Fruit fly (Drosophila melanogaster) whole organism, embryonic: ENCODE data around the gene CG14853.
A peak's percentile ranks its signal among the peaks of the same experiment; 100 is the strongest.

ENCODE experiments used
- Bdp1 ChIP-seq: fragments of 200-800 bp; sonication (Bioruptor generic); optimal IDR thresholded peaks from 3 replicates; lab custom pipeline; 2016; ENCODE audit warnings: missing biosample characterization, missing genetic modification characterization
- Bgb ChIP-seq: fragments of 200-800 bp; sonication (Bioruptor generic); IDR thresholded peaks from 2 replicates; pipeline ENCODE4 v1.3.6; 2022; ENCODE audit warnings: missing biosample characterization, missing genetic modification characterization; ENCODE audit not compliant: partially characterized antibody
- CG10321 ChIP-seq: fragments of 200-800 bp; sonication (Bioruptor generic); IDR thresholded peaks from 2 replicates; pipeline ENCODE4 v1.3.6; 2022; ENCODE audit warnings: missing biosample characterization, missing genetic modification characterization
- CG10366 ChIP-seq: fragments of 200-800 bp; sonication (Bioruptor generic); IDR thresholded peaks from 2 replicates; pipeline ENCODE4 v1.3.6; 2022; ENCODE audit warnings: missing biosample characterization, missing genetic modification characterization
- CG10654 ChIP-seq: fragments of 200-800 bp; sonication (Bioruptor generic); optimal IDR thresholded peaks from 2 replicates; lab custom pipeline; 2016; ENCODE audit warnings: missing biosample characterization, missing genetic modification characterization
- CG13123 ChIP-seq: fragments of 200-800 bp; sonication (Bioruptor generic); optimal IDR thresholded peaks from 2 replicates; lab custom pipeline; 2016; ENCODE audit warnings: missing biosample characterization, missing genetic modification characterization
- CG14014 ChIP-seq: fragments of 200-800 bp; sonication (Bioruptor generic); IDR thresholded peaks from 2 replicates; pipeline ENCODE4 v1.3.6; 2022; ENCODE audit warnings: missing biosample characterization, missing genetic modification characterization
- CG15514 ChIP-seq: fragments of 200-800 bp; sonication (Bioruptor generic); optimal IDR thresholded peaks from 3 replicates; lab custom pipeline; 2017; ENCODE audit warnings: missing biosample characterization, missing genetic modification characterization, mild to moderate bottlenecking, moderate library complexity, missing genetic modification reagents
- CG17568 ChIP-seq: fragments of 200-800 bp; sonication (Bioruptor generic); optimal IDR thresholded peaks from 2 replicates; lab custom pipeline; 2018; ENCODE audit warnings: missing biosample characterization, mild to moderate bottlenecking, missing genetic modification characterization, moderate library complexity
- CG17802 ChIP-seq: fragments of 200-800 bp; sonication (Bioruptor generic); optimal IDR thresholded peaks from 2 replicates; lab custom pipeline; 2018; ENCODE audit warnings: missing biosample characterization, mild to moderate bottlenecking, missing genetic modification characterization, moderate library complexity
- CG18599 ChIP-seq: fragments of 200-800 bp; sonication (Bioruptor generic); optimal IDR thresholded peaks from 3 replicates; lab custom pipeline; 2017; ENCODE audit warnings: missing biosample characterization, missing genetic modification characterization, mild to moderate bottlenecking, moderate library complexity, missing genetic modification reagents
- CG2120 ChIP-seq: fragments of 200-800 bp; sonication (Bioruptor generic); optimal IDR thresholded peaks from 3 replicates; lab custom pipeline; 2016; ENCODE audit warnings: missing biosample characterization, missing genetic modification characterization
- CG2712 ChIP-seq: fragments of 200-800 bp; optimal IDR thresholded peaks from 3 replicates; lab custom pipeline; 2019; ENCODE audit warnings: missing biosample characterization, mild to moderate bottlenecking, missing genetic modification characterization, moderate library complexity
- CG3995 ChIP-seq: fragments of 200-800 bp; sonication (Bioruptor generic); optimal IDR thresholded peaks from 3 replicates; lab custom pipeline; 2016; ENCODE audit warnings: missing biosample characterization, missing genetic modification characterization
- CG4282 ChIP-seq: fragments of 200-800 bp; sonication (Bioruptor generic); optimal IDR thresholded peaks from 2 replicates; lab custom pipeline; 2016; ENCODE audit warnings: missing biosample characterization, missing genetic modification characterization
- CG4328 ChIP-seq: fragments of 200-800 bp; sonication (Bioruptor generic); optimal IDR thresholded peaks from 3 replicates; lab custom pipeline; 2017; ENCODE audit warnings: missing biosample characterization, missing genetic modification reagents, missing genetic modification characterization
- CG7556 ChIP-seq: fragments of 200-800 bp; sonication (Bioruptor generic); optimal IDR thresholded peaks from 2 replicates; lab custom pipeline; 2017; ENCODE audit warnings: missing biosample characterization, mild to moderate bottlenecking, missing genetic modification characterization
- CG7745 ChIP-seq: fragments of 200-800 bp; sonication (Bioruptor generic); optimal IDR thresholded peaks from 2 replicates; lab custom pipeline; 2018; ENCODE audit warnings: missing biosample characterization, mild to moderate bottlenecking, missing genetic modification characterization, moderate library complexity
- CG7963 ChIP-seq: fragments of 200-800 bp; sonication (Bioruptor generic); IDR thresholded peaks from 3 replicates; pipeline ENCODE4 v1.3.6; 2022; ENCODE audit warnings: missing biosample characterization, missing genetic modification characterization; ENCODE audit not compliant: partially characterized antibody
- CG7987 ChIP-seq: fragments of 200-800 bp; sonication (Bioruptor generic); optimal IDR thresholded peaks from 2 replicates; lab custom pipeline; 2018; ENCODE audit warnings: missing biosample characterization, mild to moderate bottlenecking, missing genetic modification characterization, moderate library complexity
- CG8765 ChIP-seq: fragments of 200-800 bp; sonication (Bioruptor generic); IDR thresholded peaks from 2 replicates; pipeline ENCODE4 v1.3.6; 2022; ENCODE audit warnings: missing biosample characterization, missing genetic modification characterization
- CG8944 ChIP-seq: fragments of 200-800 bp; sonication (Bioruptor generic); optimal IDR thresholded peaks from 3 replicates; lab custom pipeline; 2016; ENCODE audit warnings: missing biosample characterization, missing genetic modification characterization
- CHES-1-like ChIP-seq: fragments of 200-800 bp; sonication (Bioruptor generic); optimal IDR thresholded peaks from 2 replicates; lab custom pipeline; 2016; ENCODE audit warnings: missing biosample characterization, missing genetic modification characterization
- Chrac-16 ChIP-seq: fragments of 200-800 bp; sonication (Bioruptor generic); optimal IDR thresholded peaks from 3 replicates; lab custom pipeline; 2016; ENCODE audit warnings: missing biosample characterization, missing genetic modification characterization
- D19A ChIP-seq: fragments of 200-800 bp; optimal IDR thresholded peaks from 3 replicates; lab custom pipeline; 2019; ENCODE audit warnings: missing biosample characterization, mild to moderate bottlenecking, missing genetic modification characterization, moderate library complexity
- D19B ChIP-seq: fragments of 200-800 bp; sonication (Bioruptor generic); optimal IDR thresholded peaks from 2 replicates; lab custom pipeline; 2017; ENCODE audit warnings: missing biosample characterization, mild to moderate bottlenecking, missing genetic modification characterization
- Dll ChIP-seq: fragments of 200-800 bp; sonication (Bioruptor generic); IDR thresholded peaks from 4 replicates; pipeline ENCODE4 v1.3.6; 2022; ENCODE audit warnings: missing biosample characterization, missing genetic modification characterization; ENCODE audit not compliant: partially characterized antibody
- Fer3 ChIP-seq: fragments of 200-800 bp; sonication (Bioruptor generic); optimal IDR thresholded peaks from 2 replicates; lab custom pipeline; 2018; ENCODE audit warnings: missing biosample characterization, mild to moderate bottlenecking, missing genetic modification characterization, moderate library complexity
- Gsc ChIP-seq: fragments of 200-800 bp; sonication (Bioruptor generic); IDR thresholded peaks from 2 replicates; pipeline ENCODE4 v1.3.6; 2022; ENCODE audit warnings: missing biosample characterization, missing genetic modification characterization
- Hr39 ChIP-seq: fragments of >200 bp; optimal IDR thresholded peaks from 2 replicates; lab custom pipeline; 2017
- Hsf ChIP-seq: fragments of 200-800 bp; sonication (Bioruptor generic); optimal IDR thresholded peaks from 3 replicates; lab custom pipeline; 2016; ENCODE audit warnings: missing biosample characterization, missing genetic modification characterization
- Lim3 ChIP-seq: fragments of 200-800 bp; sonication (Bioruptor generic); IDR thresholded peaks from 2 replicates; pipeline ENCODE4 v1.3.6; 2022; ENCODE audit warnings: missing biosample characterization, missing genetic modification characterization
- MBD-R2 ChIP-seq: fragments of 200-800 bp; sonication (Bioruptor generic); IDR thresholded peaks from 2 replicates; pipeline ENCODE4 v1.3.6; 2022; ENCODE audit warnings: missing biosample characterization, missing genetic modification characterization
- NFAT ChIP-seq: fragments of 200-800 bp; sonication (Bioruptor generic); IDR thresholded peaks from 2 replicates; pipeline ENCODE4 v1.3.6; 2022; ENCODE audit warnings: missing biosample characterization, missing genetic modification characterization
- Oli ChIP-seq: fragments of 200-800 bp; sonication (Bioruptor generic); optimal IDR thresholded peaks from 2 replicates; lab custom pipeline; 2018; ENCODE audit warnings: missing biosample characterization, mild to moderate bottlenecking, missing genetic modification characterization, moderate library complexity
- Scr ChIP-seq: fragments of 200-800 bp; sonication (Bioruptor generic); IDR thresholded peaks from 2 replicates; pipeline ENCODE4 v1.3.6; 2022; ENCODE audit warnings: missing biosample characterization, missing genetic modification characterization; ENCODE audit not compliant: partially characterized antibody
- abd-A ChIP-seq: fragments of 200-800 bp; sonication (Bioruptor generic); optimal IDR thresholded peaks from 3 replicates; lab custom pipeline; 2019; ENCODE audit warnings: missing biosample characterization, mild to moderate bottlenecking, missing genetic modification characterization, moderate library complexity
- crol ChIP-seq: fragments of 200-800 bp; sonication (Bioruptor generic); IDR thresholded peaks from 2 replicates; pipeline ENCODE4 v1.3.6; 2022; ENCODE audit warnings: missing biosample characterization, missing genetic modification characterization
- gro ChIP-seq: fragments of 200-800 bp; sonication (Bioruptor generic); optimal IDR thresholded peaks from 2 replicates; lab custom pipeline; 2016; ENCODE audit warnings: missing biosample characterization, missing genetic modification characterization
- gt ChIP-seq: fragments of 200-800 bp; sonication (Bioruptor generic); IDR thresholded peaks from 2 replicates; pipeline ENCODE4 v1.3.6; 2022; ENCODE audit warnings: missing biosample characterization, missing genetic modification characterization
- lbe ChIP-seq: fragments of 200-800 bp; sonication (Bioruptor generic); optimal IDR thresholded peaks from 2 replicates; lab custom pipeline; 2016; ENCODE audit warnings: missing biosample characterization, mild to moderate bottlenecking, missing genetic modification characterization
- lov ChIP-seq, 2 experiments: fragments of 200-800 bp in 1 of 2; fragments of >200 bp in 1 of 2; sonication (Bioruptor generic) in 1 of 2; IDR thresholded peaks in 1 of 2; optimal IDR thresholded peaks in 1 of 2; 2 replicates in 1 of 2; 3 replicates in 1 of 2; pipeline versions ENCODE4 v1.3.6 to Lab custom; 2017 to 2022; ENCODE audit warnings: missing biosample characterization in 1 of 2, missing genetic modification characterization in 1 of 2
- mam ChIP-seq: fragments of 200-800 bp; sonication (Bioruptor generic); optimal IDR thresholded peaks from 3 replicates; lab custom pipeline; 2016; ENCODE audit warnings: missing biosample characterization, missing genetic modification characterization
- nom ChIP-seq: fragments of 200-800 bp; sonication (Bioruptor generic); optimal IDR thresholded peaks from 2 replicates; lab custom pipeline; 2017; ENCODE audit warnings: missing biosample characterization, missing genetic modification characterization, mild to moderate bottlenecking, moderate library complexity, missing genetic modification reagents
- sd ChIP-seq: fragments of 200-800 bp; sonication (Bioruptor generic); optimal IDR thresholded peaks from 3 replicates; lab custom pipeline; 2018; ENCODE audit warnings: missing biosample characterization, mild to moderate bottlenecking, missing genetic modification characterization, moderate library complexity
- so ChIP-seq: fragments of 200-800 bp; sonication (Bioruptor generic); IDR thresholded peaks from 3 replicates; pipeline ENCODE4 v1.3.6; 2022; ENCODE audit warnings: missing biosample characterization, missing genetic modification characterization
- unpg ChIP-seq: fragments of 200-800 bp; sonication (Bioruptor generic); optimal IDR thresholded peaks from 3 replicates; lab custom pipeline; 2018; ENCODE audit warnings: missing biosample characterization, mild to moderate bottlenecking, missing genetic modification characterization, moderate library complexity
- zf30C ChIP-seq: fragments of 200-800 bp; sonication (Bioruptor generic); optimal IDR thresholded peaks from 3 replicates; lab custom pipeline; 2018; ENCODE audit warnings: missing biosample characterization, mild to moderate bottlenecking, missing genetic modification characterization
- zfh1 ChIP-seq: fragments of 200-800 bp; sonication (Bioruptor generic); IDR thresholded peaks from 3 replicates; pipeline ENCODE4 v1.3.6; 2022; ENCODE audit warnings: missing biosample characterization, missing genetic modification characterization

Gene CG14853

DNA sequence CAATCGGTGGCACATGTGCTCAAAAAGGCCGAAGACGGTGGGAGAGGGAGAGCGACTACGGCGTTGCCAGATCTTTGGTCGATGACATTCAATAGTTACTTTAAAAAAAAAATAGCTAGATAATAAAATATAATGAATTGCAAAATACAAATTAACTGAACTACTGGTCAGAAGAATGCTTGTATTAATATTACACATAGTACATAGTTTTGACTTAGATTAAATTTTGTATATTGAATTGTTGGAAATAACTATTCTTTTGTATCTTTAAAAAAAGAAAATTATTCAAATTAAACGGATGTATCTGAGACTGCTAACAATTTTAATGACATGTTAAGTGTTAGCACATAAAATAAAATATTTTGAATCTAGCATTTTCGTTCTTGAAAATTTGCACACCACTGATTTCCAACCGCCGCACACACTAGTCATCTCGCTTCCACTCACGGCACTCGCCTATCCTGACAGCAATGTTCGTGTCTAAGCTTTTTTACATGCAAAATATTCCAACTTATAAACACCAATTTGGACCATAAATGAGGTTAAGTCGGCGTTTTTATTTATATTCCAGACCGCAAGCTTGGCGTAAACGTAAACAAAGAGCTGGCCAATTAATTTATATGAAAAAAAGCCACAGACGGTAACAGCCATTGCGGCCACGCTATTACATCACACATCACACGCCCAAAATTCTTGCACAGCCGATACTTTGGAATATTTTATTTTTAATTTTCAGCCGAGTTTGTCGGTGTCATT, 34.3 kb upstream of the CG14853 start (continued):
- TF ChIP-seq Fer3: peak; percentile 64
- TF ChIP-seq unpg (GFP tag; lab: Kevin White, UChicago): peak; percentile 62
- 0 out of 3 replicates have a peak, but pooled peaks have one; percentile 48 for TF ChIP-seq so (GFP tag; lab: Robert Waterston, UW)
- no peak for TF ChIP-seq Lim3 (GFP tag; lab: Robert Waterston, UW)
- TF ChIP-seq Bgb: no peak
- TF ChIP-seq CHES-1-like (GFP tag; lab: Kevin White, UChicago): peak; percentile 59
- peak; percentile 46 for TF ChIP-seq CG3995 (GFP tag; lab: Kevin White, UChicago)
- TF ChIP-seq CG15514 (GFP tag; lab: Kevin White, UChicago): peak; percentile 46
- TF ChIP-seq nom: peak; percentile 13
- no peak for TF ChIP-seq gro
- TF ChIP-seq CG13123 (GFP tag; lab: Kevin White, UChicago): peak; percentile 60
- TF ChIP-seq CG7963 (GFP tag; lab: Robert Waterston, UW): no peak
- TF ChIP-seq CG7745 (tag; lab: Kevin White, UChicago): no peak
- no peak for TF ChIP-seq Scr (GFP tag; lab: Robert Waterston, UW)
- peak; percentile 39 for TF ChIP-seq MBD-R2 (GFP tag; lab: Robert Waterston, UW)
- peak; percentile 81 for TF ChIP-seq Hsf (GFP tag; lab: Kevin White, UChicago)
- TF ChIP-seq CG18599 (GFP tag; lab: Kevin White, UChicago): peak; percentile 84
- TF ChIP-seq CG10366 (GFP tag; lab: Robert Waterston, UW): peak; percentile 45
- peak; percentile 58 for TF ChIP-seq CG4328 (GFP tag; lab: Kevin White, UChicago)
- TF ChIP-seq abd-A: no peak
- TF ChIP-seq D19B (GFP tag; lab: Kevin White, UChicago): peak; percentile 68
- TF ChIP-seq CG17802: no peak
- TF ChIP-seq Chrac-16 (GFP tag; lab: Kevin White, UChicago): peak; percentile 62
- peak; percentile 53; the same call in 2 of the 3 replicates for TF ChIP-seq zfh1
- TF ChIP-seq mam: peak; percentile 59
- no peak for TF ChIP-seq Gsc (GFP tag; lab: Robert Waterston, UW)
- TF ChIP-seq D19A (tag; lab: Kevin White, UChicago): peak; percentile 72
- TF ChIP-seq Dll (GFP tag; lab: Robert Waterston, UW): no peak
- TF ChIP-seq CG17568 (GFP tag; lab: Kevin White, UChicago): no peak
- no peak for TF ChIP-seq zf30C
- peak; percentile 30 for TF ChIP-seq Bdp1 (GFP tag; lab: Kevin White, UChicago)
- no peak for TF ChIP-seq gt (GFP tag; lab: Robert Waterston, UW)
- peak; percentile 87 for TF ChIP-seq CG7556
- no peak for TF ChIP-seq NFAT (GFP tag; lab: Robert Waterston, UW)
- peak; percentile 44 for TF ChIP-seq sd (tag; lab: Kevin White, UChicago)
- TF ChIP-seq Oli (tag; lab: Kevin White, UChicago): peak; percentile 75
- TF ChIP-seq CG2712 (tag; lab: Kevin White, UChicago): peak; percentile 73
- no peak for TF ChIP-seq Hr39 (lab: Kevin White, UChicago)
- TF ChIP-seq lov (optimal IDR thresholded peaks at IDR 0.05; lab: Kevin White, UChicago): no peak
- TF ChIP-seq lov (GFP tag; IDR thresholded peaks at IDR 0.05; lab: Robert Waterston, UW): 0 out of 3 replicates have a peak, but pooled peaks have one; percentile 21
- TF ChIP-seq CG10654 (GFP tag; lab: Kevin White, UChicago): peak; percentile 57
- TF ChIP-seq CG8944 (GFP tag; lab: Kevin White, UChicago): peak; percentile 35
- no peak; the same call in 1 of the 2 replicates for TF ChIP-seq CG8765 (GFP tag; lab: Robert Waterston, UW)
- peak; percentile 56 for TF ChIP-seq CG14014 (GFP tag; lab: Robert Waterston, UW)
- TF ChIP-seq CG7987 (GFP tag; lab: Kevin White, UChicago): no peak
- TF ChIP-seq CG4282 (GFP tag; lab: Kevin White, UChicago): peak; percentile 11
- TF ChIP-seq crol (GFP tag; lab: Robert Waterston, UW): no peak
- TF ChIP-seq CG2120 (GFP tag; lab: Kevin White, UChicago): peak; percentile 82
- TF ChIP-seq CG10321: peak; percentile 92
- TF ChIP-seq lbe (GFP tag; lab: Kevin White, UChicago): no peak
